Worm (Caenorhabditis elegans) whole organism, late embryonic: Measurements from ENCODE around the gene C34D4.10.
A peak's percentile ranks its signal among the peaks of the same experiment; 100 is the strongest.

Experiments used
- F13H6.1 ChIP-seq: sonication (generic microtip); optimal IDR thresholded peaks from 2 replicates; lab custom pipeline; 2016; ENCODE audit warnings: missing genetic modification characterization, missing compliant biosample characterization
- K02D7.2 ChIP-seq: sonication (generic microtip); optimal IDR thresholded peaks from 2 replicates; lab custom pipeline; 2017; ENCODE audit warnings: mild to moderate bottlenecking, missing genetic modification characterization, missing compliant biosample characterization
- ama-1 ChIP-seq: fragments of 150-350 bp; optimal IDR thresholded peaks from 2 replicates; lab custom pipeline; 2014
- ceh-34 ChIP-seq: sonication (generic microtip); optimal IDR thresholded peaks from 2 replicates; lab custom pipeline; 2016; ENCODE audit warnings: mild to moderate bottlenecking, missing genetic modification characterization, missing compliant biosample characterization
- ceh-6 ChIP-seq: fragments of 200-800 bp; sonication (Bioruptor generic); optimal IDR thresholded peaks from 2 replicates; lab custom pipeline; 2018; ENCODE audit warnings: mild to moderate bottlenecking, missing genetic modification characterization, missing compliant biosample characterization
- fkh-10 ChIP-seq: fragments of 150-350 bp; optimal IDR thresholded peaks from 2 replicates; lab custom pipeline; 2014; ENCODE audit warnings: missing biosample characterization, missing genetic modification reagents, missing genetic modification characterization
- hlh-13 ChIP-seq: fragments of 200-800 bp; sonication (Bioruptor generic); optimal IDR thresholded peaks from 2 replicates; lab custom pipeline; 2018; ENCODE audit warnings: mild to moderate bottlenecking, missing genetic modification characterization, missing compliant biosample characterization
- pat-9 ChIP-seq: fragments of 200-800 bp; sonication (Bioruptor generic); optimal IDR thresholded peaks from 2 replicates; lab custom pipeline; 2018; ENCODE audit warnings: mild to moderate bottlenecking, missing genetic modification characterization, moderate library complexity, missing compliant biosample characterization
- pha-4 ChIP-seq: fragments of 150-350 bp; optimal IDR thresholded peaks from 2 replicates; lab custom pipeline; 2018; ENCODE audit warnings: missing biosample characterization, missing genetic modification reagents, missing genetic modification characterization
- sdc-2 ChIP-seq: sonication (generic microtip); optimal IDR thresholded peaks from 2 replicates; lab custom pipeline; 2016; ENCODE audit warnings: missing genotype, missing genetic modification characterization, missing compliant biosample characterization
- ttx-3 ChIP-seq: sonication (generic microtip); optimal IDR thresholded peaks from 2 replicates; lab custom pipeline; 2016; ENCODE audit warnings: missing genetic modification reagents, missing genetic modification characterization, missing compliant biosample characterization

DNA sequence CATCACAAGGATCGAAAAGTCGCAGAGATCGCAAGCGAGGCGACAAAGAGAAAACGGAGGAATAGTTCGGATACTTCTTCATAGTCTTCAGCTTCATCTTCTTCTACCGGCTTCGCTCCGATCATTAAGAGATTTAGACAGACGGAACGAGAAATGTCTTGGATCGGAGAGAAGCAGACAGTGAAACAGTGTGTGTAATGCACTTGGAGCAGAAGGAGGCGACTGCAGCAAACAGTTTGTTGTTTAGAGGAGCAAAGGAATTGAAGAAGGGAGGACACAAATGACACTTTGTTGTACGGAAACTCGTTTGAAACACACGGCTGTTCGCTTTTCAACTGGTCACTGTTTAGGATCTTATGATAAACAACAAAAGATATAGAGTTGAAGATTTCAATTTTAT, 21.8 kb downstream of the C34D4.10 start:
- peak; percentile 56 for TF ChIP-seq ceh-34 (tag; lab: Kevin White, UChicago)
- no peak for TF ChIP-seq ttx-3 (tag; lab: Kevin White, UChicago)
- no peak for TF ChIP-seq pha-4
- TF ChIP-seq pat-9 (tag; lab: Kevin White, UChicago) = no peak
- no peak for TF ChIP-seq fkh-10 (GFP tag; lab: Kevin White, UChicago)
- no peak for TF ChIP-seq hlh-13 (GFP tag; lab: Kevin White, UChicago)
- no peak for TF ChIP-seq K02D7.2 (tag; lab: Kevin White, UChicago)
- TF ChIP-seq ceh-6 (GFP tag; lab: Kevin White, UChicago) = no peak
- TF ChIP-seq sdc-2 = no peak
- TF ChIP-seq ama-1 (lab: Kevin White, UChicago) = no peak
- no peak for TF ChIP-seq F13H6.1 (tag; lab: Kevin White, UChicago)
